Worm (Caenorhabditis elegans): Measurements from ENCODE around the gene F38B2.3.

Gene F38B2.3

ce11 chrX:11324240-11324639, 38.1 kb upstream of the F38B2.3 start, which contains the start of gene asm-2:
Gene asm-2 (minus strand): TSS chrX:11324251.
- TF ChIP-seq unc-42 (tag; optimal IDR thresholded peaks at IDR 0.05) = no peak
- TF ChIP-seq rnt-1 (tag; optimal IDR thresholded peaks at IDR 0.05) = no peak
- TF ChIP-seq ceh-22 (tag; optimal IDR thresholded peaks at IDR 0.05) = no peak
- no peak for TF ChIP-seq che-1 (tag; optimal IDR thresholded peaks at IDR 0.05)
- no peak for TF ChIP-seq pat-9 (tag; optimal IDR thresholded peaks at IDR 0.05)
- TF ChIP-seq mec-3 (tag; optimal IDR thresholded peaks at IDR 0.05; ENCODE audit: borderline replicate concordance) = no peak
- TF ChIP-seq sox-4 (tag; optimal IDR thresholded peaks at IDR 0.05) = no peak
- TF ChIP-seq pax-1 (tag; optimal IDR thresholded peaks at IDR 0.05) = no peak
- TF ChIP-seq sox-2 (GFP tag; IDR thresholded peaks at IDR 0.05) = no peak
- no peak for TF ChIP-seq ceh-19 (GFP tag; optimal IDR thresholded peaks at IDR 0.05)

ce11 chrX:11323225-11323624, 37.1 kb upstream of the F38B2.3 start:
- no peak for TF ChIP-seq ets-4 (tag; optimal IDR thresholded peaks at IDR 0.05)
- no peak for TF ChIP-seq hlh-6 (tag; optimal IDR thresholded peaks at IDR 0.05)
- no peak for TF ChIP-seq ztf-16 (tag; optimal IDR thresholded peaks at IDR 0.05)
- no peak for TF ChIP-seq ceh-2 (tag; optimal IDR thresholded peaks at IDR 0.05)
- TF ChIP-seq npax-4 (tag; optimal IDR thresholded peaks at IDR 0.05) = no peak
- TF ChIP-seq pax-1 (tag; optimal IDR thresholded peaks at IDR 0.05) = no peak
- no peak for TF ChIP-seq C08G9.2 (tag; optimal IDR thresholded peaks at IDR 0.05)

- TF ChIP-seq tbx-2 (tag; optimal IDR thresholded peaks at IDR 0.05) (no peak), ceh-48 (tag; optimal IDR thresholded peaks at IDR 0.05) (no peak), fkh-10 (GFP tag; optimal IDR thresholded peaks at IDR 0.05) (no peak), ceh-24 (tag; optimal IDR thresholded peaks at IDR 0.05) (no peak), fax-1 (tag; optimal IDR thresholded peaks at IDR 0.05) (no peak), hlh-30 (tag; optimal IDR thresholded peaks at IDR 0.05; ENCODE audit: insufficient read depth) (no peak), zip-5 (tag; optimal IDR thresholded peaks at IDR 0.05) (no peak), lin-11 (tag; optimal IDR thresholded peaks at IDR 0.05) (no peak), ceh-6 (GFP tag; optimal IDR thresholded peaks at IDR 0.05) (no peak), pqm-1 (tag; optimal IDR thresholded peaks at IDR 0.05) (no peak)
Measured at ce11 chrX:11317939-11318338, 31.8 kb upstream of the F38B2.3 start, which contains the start of gene hizr-1. Gene hizr-1 (plus strand): TSS chrX:11318278.

ce11 chrX:11316750-11317149, 30.6 kb upstream of the F38B2.3 start, which contains the start of gene nlp-57:
Gene nlp-57 (plus strand): TSS chrX:11317050.
- no peak for TF ChIP-seq eyg-1 (tag; optimal IDR thresholded peaks at IDR 0.05)
- TF ChIP-seq unc-3 (GFP tag; conservative IDR thresholded peaks at IDR 0.05) = no peak
- no peak for TF ChIP-seq unc-3 (tag; optimal IDR thresholded peaks at IDR 0.05)
- TF ChIP-seq che-1 (tag; optimal IDR thresholded peaks at IDR 0.05) = no peak
- no peak for TF ChIP-seq mec-3 (tag; optimal IDR thresholded peaks at IDR 0.05; ENCODE audit: borderline replicate concordance)
- TF ChIP-seq zip-5 (tag; optimal IDR thresholded peaks at IDR 0.05) = no peak
- TF ChIP-seq hlh-30 (tag; optimal IDR thresholded peaks at IDR 0.05; ENCODE audit: insufficient read depth) = no peak
- TF ChIP-seq ttx-3 (tag; optimal IDR thresholded peaks at IDR 0.05) = no peak
- no peak for TF ChIP-seq ceh-24 (tag; optimal IDR thresholded peaks at IDR 0.05)
- TF ChIP-seq ceh-48 (tag; optimal IDR thresholded peaks at IDR 0.05) = no peak
- no peak for TF ChIP-seq ceh-30 (tag; optimal IDR thresholded peaks at IDR 0.05)
- no peak for TF ChIP-seq tbx-7 (tag; optimal IDR thresholded peaks at IDR 0.05)
- no peak for TF ChIP-seq ceh-14 (tag; optimal IDR thresholded peaks at IDR 0.05)
- no peak for TF ChIP-seq elt-2 (tag; optimal IDR thresholded peaks at IDR 0.05)
- TF ChIP-seq npax-4 (tag; optimal IDR thresholded peaks at IDR 0.05) = no peak
- TF ChIP-seq pag-3 (tag; optimal IDR thresholded peaks at IDR 0.05; ENCODE audit: borderline replicate concordance) = no peak
- no peak for TF ChIP-seq pha-4 (tag; optimal IDR thresholded peaks at IDR 0.05)
- no peak for TF ChIP-seq nfya-1 (tag; optimal IDR thresholded peaks at IDR 0.05)
- no peak for TF ChIP-seq hlh-15 (tag; optimal IDR thresholded peaks at IDR 0.05)

Measured in whole organism, late embryonic.